Fruit fly (Drosophila melanogaster): Measurements from ENCODE around the gene CG11694.

The CG11694 gene

DNA sequence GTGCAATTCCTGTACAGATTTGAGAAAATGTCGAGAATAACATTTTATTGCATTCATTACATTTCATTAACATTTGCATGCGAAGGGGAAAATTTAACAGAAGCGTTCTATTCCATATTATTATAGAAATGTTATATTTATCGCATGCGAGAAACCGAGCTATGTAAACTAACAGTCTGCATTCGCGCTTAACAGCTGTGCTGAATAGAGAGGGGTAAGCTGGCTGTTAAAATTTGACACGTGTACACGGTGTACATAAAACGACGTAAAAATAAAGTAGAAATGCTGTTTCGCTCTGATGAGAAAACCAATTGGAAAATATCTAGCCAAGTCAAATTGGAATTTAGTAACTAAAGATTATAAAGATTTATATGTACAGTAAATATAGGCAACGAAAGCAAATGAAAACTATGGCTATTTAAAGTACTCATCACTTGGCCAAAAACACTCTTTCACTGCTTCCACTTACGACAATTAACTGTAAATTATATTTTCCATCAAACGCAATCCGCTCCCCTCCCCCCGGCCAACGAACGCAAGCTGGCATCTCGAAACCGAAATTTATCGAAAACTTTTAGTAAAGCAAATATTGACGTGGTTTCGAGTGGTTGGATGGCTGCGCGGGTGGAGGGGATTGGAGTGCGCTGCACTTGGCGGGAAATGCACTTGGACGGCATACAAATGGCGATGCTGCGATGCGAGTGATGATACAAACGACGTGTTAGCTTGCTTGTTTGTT lies 5.6 kb downstream of the CG11694 start (continued):
- TF ChIP-seq CG17359 (tag; optimal IDR thresholded peaks at IDR 0.05), result no peak
- TF ChIP-seq CG6254 (GFP tag; optimal IDR thresholded peaks at IDR 0.05), result no peak
- no peak for TF ChIP-seq CG8478 (optimal IDR thresholded peaks at IDR 0.05)
- TF ChIP-seq schlank (tag; optimal IDR thresholded peaks at IDR 0.05), result no peak
- TF ChIP-seq CG12219 (GFP tag; optimal IDR thresholded peaks at IDR 0.05), result no peak
- TF ChIP-seq Jarid2 (GFP tag; optimal IDR thresholded peaks at IDR 0.05), result no peak
- peak; percentile 6 for TF ChIP-seq trem (tag; optimal IDR thresholded peaks at IDR 0.05)
- TF ChIP-seq CG12942 (GFP tag; optimal IDR thresholded peaks at IDR 0.05), result no peak
- TF ChIP-seq sens-2 (GFP tag; IDR thresholded peaks at IDR 0.05), result no peak
- peak; percentile 16; the same call in 1 of the 3 replicates for TF ChIP-seq CG14860 (GFP tag; IDR thresholded peaks at IDR 0.05; ENCODE audit: partially characterized antibody)
- no peak for TF ChIP-seq org-1 (GFP tag; optimal IDR thresholded peaks at IDR 0.05)
- no peak for TF ChIP-seq mirr (GFP tag; optimal IDR thresholded peaks at IDR 0.05)
- TF ChIP-seq chm (GFP tag; IDR thresholded peaks at IDR 0.05), result no peak
- TF ChIP-seq Ptx1 (GFP tag; IDR thresholded peaks at IDR 0.05), result no peak

DNA sequence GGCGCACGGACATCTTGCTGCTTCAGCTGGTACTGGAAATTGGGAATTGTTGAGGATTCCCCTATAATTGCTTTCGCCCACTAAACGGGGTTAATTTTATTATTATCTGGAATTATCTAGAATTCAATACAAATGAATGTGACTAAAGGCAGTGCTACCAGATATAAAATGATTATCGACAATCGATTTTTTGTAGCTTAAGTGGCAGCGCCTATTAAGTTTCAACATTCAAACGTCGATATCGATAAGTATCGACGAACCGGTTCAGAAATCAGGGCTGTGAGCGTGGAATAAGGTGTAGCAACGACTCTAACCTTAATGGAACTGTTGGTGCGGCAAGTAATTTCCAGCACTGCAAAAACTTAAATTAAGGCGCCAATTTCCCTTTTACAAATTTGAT lies 6.8 kb downstream of the CG11694 start, which contains the start of gene Sgt1:
Sgt1 (minus strand) TSS at position 165 of the 400 bp plus-strand sequence.
- TF ChIP-seq wek (GFP tag; optimal IDR thresholded peaks at IDR 0.05), result no peak
- no peak for TF ChIP-seq oc (tag; optimal IDR thresholded peaks at IDR 0.05)
- no peak for TF ChIP-seq CG9876 (GFP tag; optimal IDR thresholded peaks at IDR 0.05)
- TF ChIP-seq knrl (GFP tag; IDR thresholded peaks at IDR 0.05; ENCODE audit: partially characterized antibody), result peak; percentile 74
- TF ChIP-seq Fer2 (tag; optimal IDR thresholded peaks at IDR 0.05), result peak; percentile 14
- TF ChIP-seq sug (tag; optimal IDR thresholded peaks at IDR 0.05), result peak; percentile 75
- TF ChIP-seq CG6813 (GFP tag; optimal IDR thresholded peaks at IDR 0.05), result no peak
- TF ChIP-seq crc (GFP tag; optimal IDR thresholded peaks at IDR 0.05), result no peak
- TF ChIP-seq CG14014 (GFP tag; IDR thresholded peaks at IDR 0.05), result no peak
- TF ChIP-seq Side (GFP tag; optimal IDR thresholded peaks at IDR 0.05), result peak; percentile 26
- TF ChIP-seq jumu (GFP tag; optimal IDR thresholded peaks at IDR 0.05), result peak; percentile 63
- TF ChIP-seq pho (GFP tag; optimal IDR thresholded peaks at IDR 0.05), result peak; percentile 66
- no peak for TF ChIP-seq CG10366 (GFP tag; IDR thresholded peaks at IDR 0.05)
- TF ChIP-seq CG1792 (GFP tag; optimal IDR thresholded peaks at IDR 0.05), result peak; percentile 57
- no peak for TF ChIP-seq CG10959 (GFP tag; IDR thresholded peaks at IDR 0.05)
- TF ChIP-seq CG16779 (GFP tag; IDR thresholded peaks at IDR 0.05), result no peak
- TF ChIP-seq Ets65A (GFP tag), result peak; percentile 95
- TF ChIP-seq dpn (GFP tag; optimal IDR thresholded peaks at IDR 0.05), result peak; percentile 34 to 68
- no peak for TF ChIP-seq tio (GFP tag; optimal IDR thresholded peaks at IDR 0.05)
- no peak for TF ChIP-seq rib (GFP tag; IDR thresholded peaks at IDR 0.05)
- TF ChIP-seq CG6854 (GFP tag; optimal IDR thresholded peaks at IDR 0.05), result no peak
- TF ChIP-seq CG31388 (GFP tag; optimal IDR thresholded peaks at IDR 0.05), result no peak
- no peak for TF ChIP-seq Elba2 (GFP tag; optimal IDR thresholded peaks at IDR 0.05)
- TF ChIP-seq vnd (GFP tag; IDR thresholded peaks at IDR 0.05; ENCODE audit: partially characterized antibody), result peak; percentile 72
- TF ChIP-seq Xrp1 (GFP tag; IDR thresholded peaks at IDR 0.05), result no peak
- TF ChIP-seq tx (GFP tag; optimal IDR thresholded peaks at IDR 0.05), result peak; percentile 31
- TF ChIP-seq ewg (GFP tag; optimal IDR thresholded peaks at IDR 0.05), result no peak
- no peak for TF ChIP-seq Oaz (GFP tag; IDR thresholded peaks at IDR 0.05)
- TF ChIP-seq pum (GFP tag; optimal IDR thresholded peaks at IDR 0.05), result peak; percentile 12
- no peak for TF ChIP-seq gcm2 (GFP tag; optimal IDR thresholded peaks at IDR 0.05)
- TF ChIP-seq ap (GFP tag; IDR thresholded peaks at IDR 0.05), result no peak
- peak; percentile 24 for TF ChIP-seq ems (GFP tag; optimal IDR thresholded peaks at IDR 0.05)
- peak; percentile 47 for TF ChIP-seq CHES-1-like (GFP tag; optimal IDR thresholded peaks at IDR 0.05)
- no peak for TF ChIP-seq CG7556 (GFP tag; optimal IDR thresholded peaks at IDR 0.05)
- TF ChIP-seq E2f1 (GFP tag; IDR thresholded peaks at IDR 0.05), result no peak
- no peak for TF ChIP-seq CG2202 (tag; optimal IDR thresholded peaks at IDR 0.05)
- no peak for TF ChIP-seq CG2875 (GFP tag; optimal IDR thresholded peaks at IDR 0.05)

All from whole organism, embryonic.